Fruit fly (Drosophila melanogaster) whole organism, embryonic: ENCODE measurements around the gene foi.

Experiments used
- Adf1 ChIP-seq: fragments of 200-800 bp; sonication (Bioruptor generic); IDR thresholded peaks from 2 replicates; pipeline ENCODE4 v1.3.6; 2022; ENCODE audit warnings: missing biosample characterization, missing genetic modification characterization
- Aef1 ChIP-seq: fragments of 200-800 bp; sonication (Bioruptor generic); IDR thresholded peaks from 3 replicates; pipeline ENCODE4 v1.3.6; 2022; ENCODE audit warnings: missing biosample characterization, missing genetic modification characterization
- Atf3 ChIP-seq: fragments of 200-800 bp; sonication (Bioruptor generic); optimal IDR thresholded peaks from 3 replicates; lab custom pipeline; 2016; ENCODE audit warnings: missing biosample characterization, missing genetic modification characterization
- CG1024 ChIP-seq: fragments of 200-800 bp; sonication (Bioruptor generic); IDR thresholded peaks from 2 replicates; pipeline ENCODE4 v1.3.6; 2022; ENCODE audit warnings: missing biosample characterization, missing genetic modification characterization
- CG10462 ChIP-seq: fragments of 200-800 bp; sonication (Bioruptor generic); optimal IDR thresholded peaks from 2 replicates; lab custom pipeline; 2016; ENCODE audit warnings: missing biosample characterization, missing genetic modification characterization
- CG13296 ChIP-seq: fragments of 200-800 bp; sonication (Bioruptor generic); optimal IDR thresholded peaks from 3 replicates; lab custom pipeline; 2018; ENCODE audit warnings: missing biosample characterization, mild to moderate bottlenecking, missing genetic modification characterization
- CG14014 ChIP-seq: fragments of 200-800 bp; sonication (Bioruptor generic); IDR thresholded peaks from 2 replicates; pipeline ENCODE4 v1.3.6; 2022; ENCODE audit warnings: missing biosample characterization, missing genetic modification characterization
- CG14860 ChIP-seq: fragments of 200-800 bp; sonication (Bioruptor generic); IDR thresholded peaks from 3 replicates; pipeline ENCODE4 v1.3.6; 2022; ENCODE audit warnings: missing biosample characterization, missing genetic modification characterization; ENCODE audit not compliant: partially characterized antibody
- CG1647 ChIP-seq: fragments of 200-800 bp; sonication (Bioruptor generic); optimal IDR thresholded peaks from 3 replicates; lab custom pipeline; 2016; ENCODE audit warnings: missing biosample characterization, missing genetic modification characterization
- CG17328 ChIP-seq: fragments of 200-800 bp; sonication (Bioruptor generic); IDR thresholded peaks from 2 replicates; pipeline ENCODE4 v1.3.6; 2022; ENCODE audit warnings: missing biosample characterization, missing genetic modification characterization
- CG17359 ChIP-seq: fragments of 200-800 bp; sonication (Bioruptor generic); optimal IDR thresholded peaks from 3 replicates; lab custom pipeline; 2018; ENCODE audit warnings: missing biosample characterization, mild to moderate bottlenecking, missing genetic modification characterization, moderate library complexity
- CG18262 ChIP-seq: fragments of 200-800 bp; optimal IDR thresholded peaks from 3 replicates; lab custom pipeline; 2019; ENCODE audit warnings: missing biosample characterization, mild to moderate bottlenecking, missing genetic modification characterization, moderate library complexity
- CG2116 ChIP-seq: fragments of 200-800 bp; sonication (Bioruptor generic); optimal IDR thresholded peaks from 3 replicates; lab custom pipeline; 2018; ENCODE audit warnings: missing biosample characterization, mild to moderate bottlenecking, missing genetic modification characterization
- CG3281 ChIP-seq: fragments of 200-800 bp; sonication (Bioruptor generic); optimal IDR thresholded peaks from 3 replicates; lab custom pipeline; 2017; ENCODE audit warnings: missing biosample characterization, mild to moderate bottlenecking, missing genetic modification characterization
- CG3838 ChIP-seq: fragments of 200-800 bp; sonication (Bioruptor generic); optimal IDR thresholded peaks from 3 replicates; lab custom pipeline; 2016; ENCODE audit warnings: missing biosample characterization, missing genetic modification characterization
- CG3847 ChIP-seq: fragments of 200-800 bp; sonication (Bioruptor generic); IDR thresholded peaks from 2 replicates; pipeline ENCODE4 v1.3.6; 2022; ENCODE audit warnings: missing biosample characterization, missing genetic modification characterization
- CG43689 ChIP-seq: fragments of 200-800 bp; sonication (Bioruptor generic); IDR thresholded peaks from 2 replicates; pipeline ENCODE4 v1.3.6; 2022; ENCODE audit warnings: missing biosample characterization, missing genetic modification characterization
- CG6175 ChIP-seq: fragments of 200-800 bp; sonication (Bioruptor generic); IDR thresholded peaks from 3 replicates; pipeline ENCODE4 v1.3.6; 2022; ENCODE audit warnings: missing biosample characterization, missing genetic modification characterization
- CG6654 ChIP-seq: fragments of 200-800 bp; sonication (Bioruptor generic); optimal IDR thresholded peaks from 2 replicates; lab custom pipeline; 2017; ENCODE audit warnings: missing biosample characterization, mild to moderate bottlenecking, missing genetic modification characterization
- CG7928 ChIP-seq: fragments of 200-800 bp; sonication (Bioruptor generic); optimal IDR thresholded peaks from 2 replicates; lab custom pipeline; 2017; ENCODE audit warnings: missing biosample characterization, mild to moderate bottlenecking, missing genetic modification characterization
- D19A ChIP-seq: fragments of 200-800 bp; optimal IDR thresholded peaks from 3 replicates; lab custom pipeline; 2019; ENCODE audit warnings: missing biosample characterization, mild to moderate bottlenecking, missing genetic modification characterization, moderate library complexity
- Dip2 ChIP-seq: fragments of 200-800 bp; sonication (Bioruptor generic); IDR thresholded peaks from 2 replicates; pipeline ENCODE4 v1.3.6; 2022; ENCODE audit warnings: missing biosample characterization, missing genetic modification characterization
- Dref ChIP-seq: fragments of 200-800 bp; sonication (Bioruptor generic); IDR thresholded peaks from 2 replicates; pipeline ENCODE4 v1.3.6; 2022; ENCODE audit warnings: missing biosample characterization, missing genetic modification characterization
- Fer1 ChIP-seq: fragments of 200-800 bp; sonication (Bioruptor generic); optimal IDR thresholded peaks from 2 replicates; lab custom pipeline; 2017; ENCODE audit warnings: missing biosample characterization, mild to moderate bottlenecking, missing genetic modification characterization
- Hey ChIP-seq: fragments of 200-800 bp; sonication (Bioruptor generic); optimal IDR thresholded peaks from 3 replicates; lab custom pipeline; 2018; ENCODE audit warnings: missing biosample characterization, mild to moderate bottlenecking, missing genetic modification characterization
- Hmx ChIP-seq: fragments of 200-800 bp; sonication (Bioruptor generic); optimal IDR thresholded peaks from 2 replicates; lab custom pipeline; 2016; ENCODE audit warnings: missing biosample characterization, missing genetic modification characterization
- Mes4 ChIP-seq: fragments of 200-800 bp; sonication (Bioruptor generic); optimal IDR thresholded peaks from 2 replicates; lab custom pipeline; 2016; ENCODE audit warnings: missing biosample characterization, missing genetic modification characterization
- NFAT ChIP-seq: fragments of 200-800 bp; sonication (Bioruptor generic); IDR thresholded peaks from 2 replicates; pipeline ENCODE4 v1.3.6; 2022; ENCODE audit warnings: missing biosample characterization, missing genetic modification characterization
- PHDP ChIP-seq: fragments of 200-800 bp; sonication (Bioruptor generic); optimal IDR thresholded peaks from 3 replicates; lab custom pipeline; 2018; ENCODE audit warnings: missing biosample characterization, mild to moderate bottlenecking, missing genetic modification characterization, moderate library complexity
- cato ChIP-seq: fragments of 200-800 bp; sonication (Bioruptor generic); optimal IDR thresholded peaks from 2 replicates; lab custom pipeline; 2016; ENCODE audit warnings: missing biosample characterization, missing genetic modification characterization, borderline replicate concordance
- chn ChIP-seq: fragments of 200-800 bp; sonication (Bioruptor generic); optimal IDR thresholded peaks from 2 replicates; lab custom pipeline; 2016; ENCODE audit warnings: missing biosample characterization, missing genetic modification characterization
- ci ChIP-seq: fragments of 200-800 bp; sonication (Bioruptor generic); IDR thresholded peaks from 3 replicates; pipeline ENCODE4 v1.3.6; 2022; ENCODE audit warnings: missing biosample characterization, missing genetic modification characterization
- croc ChIP-seq: fragments of 200-800 bp; sonication (Bioruptor generic); conservative IDR thresholded peaks from 3 replicates; pipeline ENCODE4 v1.3.6; 2022; ENCODE audit warnings: missing biosample characterization, missing genetic modification characterization
- dimm ChIP-seq: fragments of 200-800 bp; sonication (Bioruptor generic); IDR thresholded peaks from 2 replicates; pipeline ENCODE4 v1.3.6; 2022; ENCODE audit warnings: missing biosample characterization, missing genetic modification characterization
- ftz-f1 ChIP-seq: fragments of 200-800 bp; sonication (Bioruptor generic); optimal IDR thresholded peaks from 2 replicates; lab custom pipeline; 2016; ENCODE audit warnings: missing biosample characterization, missing genetic modification characterization
- hb ChIP-seq: fragments of 200-800 bp; sonication (Bioruptor generic); IDR thresholded peaks from 3 replicates; pipeline ENCODE4 v1.3.6; 2022; ENCODE audit warnings: missing biosample characterization, missing genetic modification characterization; ENCODE audit not compliant: partially characterized antibody
- hkb ChIP-seq, 2 experiments: fragments of 200-800 bp in 1 of 2; fragments of >200 bp in 1 of 2; sonication (Bioruptor generic) in 1 of 2; IDR thresholded peaks in 1 of 2; optimal IDR thresholded peaks in 1 of 2; 2 replicates each; pipeline versions ENCODE4 v1.3.6 to Lab custom; 2017 to 2022; ENCODE audit warnings: missing biosample characterization in 1 of 2, missing genetic modification characterization in 1 of 2
- lmd ChIP-seq: fragments of 200-800 bp; sonication (Bioruptor generic); IDR thresholded peaks from 2 replicates; pipeline ENCODE4 v1.3.6; 2022; ENCODE audit warnings: missing biosample characterization, missing genetic modification characterization
- mam ChIP-seq: fragments of 200-800 bp; sonication (Bioruptor generic); optimal IDR thresholded peaks from 3 replicates; lab custom pipeline; 2016; ENCODE audit warnings: missing biosample characterization, missing genetic modification characterization
- nerfin-1 ChIP-seq: fragments of 200-800 bp; sonication (Bioruptor generic); optimal IDR thresholded peaks from 3 replicates; lab custom pipeline; 2019; ENCODE audit warnings: missing biosample characterization, mild to moderate bottlenecking, missing genetic modification characterization, moderate library complexity
- pb ChIP-seq: fragments of 200-800 bp; sonication (Bioruptor generic); optimal IDR thresholded peaks from 3 replicates; lab custom pipeline; 2016; ENCODE audit warnings: missing biosample characterization, missing genetic modification characterization
- peb ChIP-seq: fragments of 200-800 bp; sonication (Bioruptor generic); IDR thresholded peaks from 2 replicates; pipeline ENCODE4 v1.3.6; 2022; ENCODE audit warnings: missing biosample characterization, missing genetic modification characterization
- pho ChIP-seq: fragments of 200-800 bp; sonication (Bioruptor generic); optimal IDR thresholded peaks from 2 replicates; lab custom pipeline; 2016; ENCODE audit warnings: missing biosample characterization, missing genetic modification characterization
- prd ChIP-seq, 3 experiments: fragments of >200 bp in 2 of 3; fragments of 200-800 bp in 1 of 3; sonication (Bioruptor generic) in 1 of 3; optimal IDR thresholded peaks in 2 of 3; IDR thresholded peaks in 1 of 3; 2 replicates in 2 of 3; 3 replicates in 1 of 3; pipeline versions ENCODE4 v1.3.6 to Lab custom; 2017 to 2022; ENCODE audit warnings: missing biosample characterization in 1 of 3, missing genetic modification characterization in 1 of 3
- pum ChIP-seq: fragments of 200-800 bp; sonication (Bioruptor generic); optimal IDR thresholded peaks from 2 replicates; lab custom pipeline; 2016; ENCODE audit warnings: missing biosample characterization, missing genetic modification characterization
- ro ChIP-seq: fragments of 200-800 bp; sonication (Bioruptor generic); IDR thresholded peaks from 2 replicates; pipeline ENCODE4 v1.3.6; 2022; ENCODE audit warnings: missing biosample characterization, missing genetic modification characterization
- tll ChIP-seq, 2 experiments: fragments of 200-800 bp in 1 of 2; fragments of >200 bp in 1 of 2; sonication (Bioruptor generic) in 1 of 2; optimal IDR thresholded peaks; 2 replicates each; lab custom pipeline; 2017 to 2019; ENCODE audit warnings: missing biosample characterization in 2 of 2, missing genetic modification characterization in 2 of 2, mild to moderate bottlenecking in 1 of 2, moderate library complexity in 1 of 2
- trh ChIP-seq: fragments of 200-800 bp; sonication (Bioruptor generic); optimal IDR thresholded peaks from 2 replicates; lab custom pipeline; 2016; ENCODE audit warnings: missing biosample characterization, missing genetic modification characterization
- wek ChIP-seq: fragments of 200-800 bp; sonication (Bioruptor generic); optimal IDR thresholded peaks from 3 replicates; lab custom pipeline; 2018; ENCODE audit warnings: missing biosample characterization, mild to moderate bottlenecking, missing genetic modification characterization, moderate library complexity
- wor ChIP-seq: fragments of 200-800 bp; sonication (Bioruptor generic); IDR thresholded peaks from 2 replicates; pipeline ENCODE4 v1.3.6; 2022; ENCODE audit warnings: missing biosample characterization, missing genetic modification characterization

The foi gene

dm6 chr3L:8547104-8547523 lies 22.1 kb downstream of the foi start (continued):
- TF ChIP-seq pum (GFP tag; lab: Kevin White, UChicago) (peak; percentile 59), ci (GFP tag; lab: Robert Waterston, UW) (peak; percentile 78), D19A (tag; lab: Kevin White, UChicago) (peak; percentile 80), CG2116 (GFP tag; lab: Kevin White, UChicago) (peak; percentile 44), CG3838 (GFP tag; lab: Kevin White, UChicago) (peak; percentile 69), CG1647 (peak; percentile 48), pho (GFP tag; lab: Kevin White, UChicago) (peak; percentile 82), hkb (optimal IDR thresholded peaks at IDR 0.05; lab: Kevin White, UChicago) (no peak), hkb (GFP tag; IDR thresholded peaks at IDR 0.05; lab: Robert Waterston, UW) (peak; percentile 80), dimm (GFP tag; lab: Robert Waterston, UW) (peak; percentile 47; the same call in 1 of the 2 replicates), CG6654 (peak; percentile 76), Atf3 (GFP tag; lab: Kevin White, UChicago) (peak; percentile 55), ftz-f1 (GFP tag; lab: Kevin White, UChicago) (no peak), tll (GFP tag; optimal IDR thresholded peaks at IDR 0.05; lab: Kevin White, UChicago) (no peak), CG43689 (GFP tag; lab: Robert Waterston, UW) (no peak), CG14014 (GFP tag; lab: Robert Waterston, UW) (peak; percentile 79), CG13296 (GFP tag; lab: Kevin White, UChicago) (peak; percentile 91), NFAT (GFP tag; lab: Robert Waterston, UW) (peak; percentile 76), chn (GFP tag; lab: Kevin White, UChicago) (peak; percentile 69), mam (GFP tag; lab: Kevin White, UChicago) (peak; percentile 81), pb (GFP tag; lab: Kevin White, UChicago) (peak; percentile 59), CG18262 (tag; lab: Kevin White, UChicago) (peak; percentile 87), ro (GFP tag; lab: Robert Waterston, UW) (peak; percentile 35; the same call in 1 of the 2 replicates), prd (optimal IDR thresholded peaks at IDR 0.05; lab: Kevin White, UChicago) (no peak), prd (GFP tag; IDR thresholded peaks at IDR 0.05; lab: Robert Waterston, UW) (peak; percentile 88), CG3847 (peak; percentile 90), Adf1 (peak; percentile 85), wek (GFP tag; lab: Kevin White, UChicago) (peak; percentile 57), CG1024 (GFP tag; lab: Robert Waterston, UW) (no peak), Dip2 (GFP tag; lab: Robert Waterston, UW) (no peak; the same call in 1 of the 2 replicates), Dref (GFP tag; lab: Robert Waterston, UW) (no peak), peb (0 out of 2 replicates have a peak, but pooled peaks have one; percentile 39), croc (GFP tag; lab: Robert Waterston, UW) (peak; percentile 62), nerfin-1 (tag; lab: Kevin White, UChicago) (peak; percentile 79), trh (GFP tag; lab: Kevin White, UChicago) (peak; percentile 72), Fer1 (GFP tag; lab: Kevin White, UChicago) (peak; percentile 91), Aef1 (GFP tag; lab: Robert Waterston, UW) (peak; percentile 60; the same call in 2 of the 3 replicates), wor (GFP tag; lab: Robert Waterston, UW) (peak; percentile 74), Hmx (GFP tag; lab: Kevin White, UChicago) (no peak), hb (GFP tag; lab: Robert Waterston, UW) (no peak), CG7928 (GFP tag; lab: Kevin White, UChicago) (peak; percentile 71), PHDP (tag; lab: Kevin White, UChicago) (peak; percentile 90), CG6175 (GFP tag; lab: Robert Waterston, UW) (0 out of 3 replicates have a peak, but pooled peaks have one; percentile 58), lmd (GFP tag; lab: Robert Waterston, UW) (peak; percentile 90), CG14860 (GFP tag; lab: Robert Waterston, UW) (no peak), Hey (tag; lab: Kevin White, UChicago) (peak; percentile 10), CG3281 (GFP tag; lab: Kevin White, UChicago) (peak; percentile 93), cato (GFP tag; lab: Kevin White, UChicago) (peak; percentile 44), CG17328 (GFP tag; lab: Robert Waterston, UW) (peak; percentile 51; the same call in 1 of the 2 replicates), CG10462 (GFP tag; lab: Kevin White, UChicago) (peak; percentile 55), Mes4 (GFP tag; lab: Kevin White, UChicago) (peak; percentile 57), CG17359 (tag; lab: Kevin White, UChicago) (peak; percentile 90)
